Worm (Caenorhabditis elegans) whole organism, L3 larva: ENCODE measurements around the gene got-1.2.

Experiments
- aly-2 ChIP-seq: fragments of 150-350 bp; optimal IDR thresholded peaks from 2 replicates; lab custom pipeline; 2014; ENCODE audit warnings: missing biosample characterization, missing genetic modification characterization
- ceh-16 ChIP-seq: sonication (generic microtip); optimal IDR thresholded peaks from 2 replicates; lab custom pipeline; 2017; ENCODE audit warnings: missing biosample characterization, missing genetic modification characterization
- ceh-9 ChIP-seq: sonication (generic microtip); optimal IDR thresholded peaks from 2 replicates; lab custom pipeline; 2018; ENCODE audit warnings: missing biosample characterization, missing genetic modification characterization
- fkh-10 ChIP-seq: sonication (generic microtip); optimal IDR thresholded peaks from 2 replicates; lab custom pipeline; 2017; ENCODE audit warnings: missing biosample characterization, missing genetic modification reagents, missing genetic modification characterization
- mdl-1 ChIP-seq: fragments of 150-350 bp; optimal IDR thresholded peaks from 2 replicates; lab custom pipeline; 2014; ENCODE audit warnings: missing biosample characterization, missing genetic modification characterization
- nfya-1 ChIP-seq: sonication (generic microtip); optimal IDR thresholded peaks from 2 replicates; lab custom pipeline; 2017; ENCODE audit warnings: missing genetic modification characterization, mild to moderate bottlenecking, missing compliant biosample characterization, antibody characterized with exemption, moderate library complexity; ENCODE audit not compliant: insufficient read depth
- nhr-76 ChIP-seq: fragments of 150-350 bp; sonication (generic microtip); optimal IDR thresholded peaks from 5 replicates; lab custom pipeline; 2014; ENCODE audit warnings: missing biosample characterization, missing genetic modification characterization
- pqm-1 ChIP-seq: fragments of 150-350 bp; optimal IDR thresholded peaks from 2 replicates; lab custom pipeline; 2017; ENCODE audit warnings: missing biosample characterization, missing genetic modification characterization, inconsistent platforms

ce11 chrX:16770398-16770797 lies 22.5 kb downstream of the got-1.2 start, which contains the start of gene mct-6:
- TF ChIP-seq nfya-1 (tag; lab: Kevin White, UChicago) (no peak), mdl-1 (tag; lab: Kevin White, UChicago) (no peak), ceh-16 (tag; lab: Kevin White, UChicago) (no peak), ceh-9 (tag; lab: Kevin White, UChicago) (no peak), aly-2 (no peak), nhr-76 (tag; lab: Kevin White, UChicago) (no peak), pqm-1 (tag; lab: Kevin White, UChicago) (no peak), fkh-10 (GFP tag; lab: Kevin White, UChicago) (no peak)
